Worm (Caenorhabditis elegans) whole organism, L1 larva: Measurements from ENCODE around the gene fkb-6.

Experiments
- C34B4.2 ChIP-seq: sonication (generic microtip); optimal IDR thresholded peaks from 2 replicates; lab custom pipeline; 2017; ENCODE audit warnings: mild to moderate bottlenecking, missing genetic modification characterization, missing compliant biosample characterization
- F16B12.6 ChIP-seq: fragments of 150-350 bp; optimal IDR thresholded peaks from 2 replicates; lab custom pipeline; 2014; ENCODE audit warnings: missing biosample characterization, missing genetic modification characterization
- aly-2 ChIP-seq: fragments of 150-350 bp; optimal IDR thresholded peaks from 2 replicates; lab custom pipeline; 2014; ENCODE audit warnings: missing biosample characterization, missing genetic modification characterization
- blmp-1 ChIP-seq: fragments of 150-350 bp; optimal IDR thresholded peaks from 2 replicates; lab custom pipeline; 2014; ENCODE audit warnings: missing biosample characterization, missing genetic modification characterization
- ceh-82 ChIP-seq, 3 experiments: fragments of 150-350 bp in 1 of 3; sonication (generic microtip) in 2 of 3; optimal IDR thresholded peaks; 2 replicates each; lab custom pipeline; 2014 to 2017; ENCODE audit warnings: missing biosample characterization in 3 of 3, missing genetic modification characterization in 3 of 3
- dpl-1 ChIP-seq, 3 experiments: fragments of 150-350 bp in 2 of 3; sonication (generic microtip) in 1 of 3; optimal IDR thresholded peaks; 2 replicates each; lab custom pipeline; 2014 to 2017; ENCODE audit warnings: missing biosample characterization in 3 of 3, missing genetic modification characterization in 3 of 3, missing genetic modification reagents in 3 of 3
- dsc-1 ChIP-seq: sonication (generic microtip); optimal IDR thresholded peaks from 2 replicates; lab custom pipeline; 2016; ENCODE audit warnings: mild to moderate bottlenecking, missing genetic modification characterization, missing compliant biosample characterization
- efl-1 ChIP-seq, 4 experiments: fragments of 150-350 bp; optimal IDR thresholded peaks in 3 of 4; peaks in 1 of 4; 1 replicate in 1 of 4; 2 replicates in 3 of 4; lab custom pipeline; 2014; ENCODE audit warnings: missing biosample characterization in 2 of 4, missing genetic modification characterization in 2 of 4, missing genetic modification reagents in 2 of 4
- egl-13 ChIP-seq: sonication (generic microtip); optimal IDR thresholded peaks from 2 replicates; lab custom pipeline; 2016; ENCODE audit warnings: missing genotype, missing genetic modification reagents, missing genetic modification characterization, missing compliant biosample characterization
- elt-3 ChIP-seq, 6 experiments: fragments of 150-350 bp in 1 of 6; sonication (generic microtip); optimal IDR thresholded peaks; 2 replicates each; lab custom pipeline; 2017 to 2018; ENCODE audit warnings: missing biosample characterization in 6 of 6, missing genetic modification characterization in 6 of 6, inconsistent platforms in 1 of 6
- fkh-10 ChIP-seq: sonication (generic microtip); optimal IDR thresholded peaks from 2 replicates; lab custom pipeline; 2017; ENCODE audit warnings: missing biosample characterization, missing genetic modification reagents, missing genetic modification characterization
- fkh-8 ChIP-seq: sonication (generic microtip); optimal IDR thresholded peaks from 2 replicates; lab custom pipeline; 2016; ENCODE audit warnings: mild to moderate bottlenecking, missing genetic modification characterization, missing compliant biosample characterization
- fos-1 ChIP-seq: fragments of 150-350 bp; optimal IDR thresholded peaks from 2 replicates; lab custom pipeline; 2014; ENCODE audit warnings: missing biosample characterization, missing genetic modification characterization
- hlh-4 ChIP-seq: sonication (generic microtip); optimal IDR thresholded peaks from 2 replicates; lab custom pipeline; 2016; ENCODE audit warnings: mild to moderate bottlenecking, missing genetic modification characterization, missing compliant biosample characterization
- irx-1 ChIP-seq: sonication (generic microtip); optimal IDR thresholded peaks from 2 replicates; lab custom pipeline; 2016; ENCODE audit warnings: missing genetic modification characterization, missing compliant biosample characterization
- isw-1 ChIP-seq: fragments of 200-800 bp; sonication (Bioruptor generic); IDR thresholded peaks from 2 replicates; pipeline ENCODE4 v1.3.6; 2022; ENCODE audit warnings: missing genetic modification characterization, missing compliant biosample characterization
- jun-1 ChIP-seq: fragments of 150-350 bp; optimal IDR thresholded peaks from 2 replicates; lab custom pipeline; 2014; ENCODE audit warnings: missing biosample characterization, missing genetic modification reagents, missing genetic modification characterization
- lin-13 ChIP-seq: fragments of 150-350 bp; optimal IDR thresholded peaks from 2 replicates; lab custom pipeline; 2014; ENCODE audit warnings: missing biosample characterization, missing genetic modification reagents, missing genetic modification characterization
- lin-14 ChIP-seq: fragments of 200-800 bp; sonication (Bioruptor generic); optimal IDR thresholded peaks from 2 replicates; lab custom pipeline; 2018; ENCODE audit warnings: mild to moderate bottlenecking, missing genetic modification characterization, moderate library complexity, missing compliant biosample characterization
- lin-15B ChIP-seq: fragments of 150-350 bp; sonication (generic microtip); optimal IDR thresholded peaks from 3 replicates; lab custom pipeline; 2014; ENCODE audit warnings: missing biosample characterization, missing genetic modification characterization
- lin-35 ChIP-seq, 2 experiments: fragments of 150-350 bp; optimal IDR thresholded peaks; 2 replicates each; lab custom pipeline; 2014; ENCODE audit warnings: missing biosample characterization in 2 of 2, missing genetic modification characterization in 2 of 2, missing genetic modification reagents in 2 of 2
- lsy-2 ChIP-seq, 2 experiments: fragments of 150-350 bp; optimal IDR thresholded peaks; 2 replicates each; lab custom pipeline; 2014; ENCODE audit warnings: missing biosample characterization in 2 of 2, missing genetic modification characterization in 2 of 2
- mef-2 ChIP-seq: fragments of 150-350 bp; optimal IDR thresholded peaks from 2 replicates; lab custom pipeline; 2014; ENCODE audit warnings: missing biosample characterization, missing genetic modification characterization
- mep-1 ChIP-seq: fragments of 150-350 bp; optimal IDR thresholded peaks from 2 replicates; lab custom pipeline; 2014; ENCODE audit warnings: missing biosample characterization, missing genetic modification characterization
- nhr-20 ChIP-seq: sonication (generic microtip); optimal IDR thresholded peaks from 2 replicates; lab custom pipeline; 2016; ENCODE audit warnings: mild to moderate bottlenecking, missing genetic modification characterization, missing compliant biosample characterization
- nhr-28 ChIP-seq: fragments of 150-350 bp; optimal IDR thresholded peaks from 2 replicates; lab custom pipeline; 2014; ENCODE audit warnings: missing biosample characterization, missing genetic modification characterization
- nhr-47 ChIP-seq: sonication (generic microtip); optimal IDR thresholded peaks from 2 replicates; lab custom pipeline; 2016; ENCODE audit warnings: mild to moderate bottlenecking, missing genetic modification characterization, moderate library complexity, missing compliant biosample characterization
- nhr-71 ChIP-seq: sonication (generic microtip); optimal IDR thresholded peaks from 2 replicates; lab custom pipeline; 2016; ENCODE audit warnings: mild to moderate bottlenecking, missing genetic modification characterization, moderate library complexity, missing compliant biosample characterization
- nhr-76 ChIP-seq: sonication (generic microtip); optimal IDR thresholded peaks from 2 replicates; lab custom pipeline; 2017; ENCODE audit warnings: missing biosample characterization, missing genetic modification characterization
- nhr-84 ChIP-seq: sonication (generic microtip); optimal IDR thresholded peaks from 2 replicates; lab custom pipeline; 2017; ENCODE audit warnings: missing biosample characterization, missing genetic modification characterization
- nhr-90 ChIP-seq: sonication (generic microtip); optimal IDR thresholded peaks from 2 replicates; lab custom pipeline; 2016; ENCODE audit warnings: mild to moderate bottlenecking, missing genetic modification characterization, missing compliant biosample characterization; ENCODE audit not compliant: poor library complexity
- rnt-1 ChIP-seq: sonication (generic microtip); optimal IDR thresholded peaks from 2 replicates; lab custom pipeline; 2016; ENCODE audit warnings: mild to moderate bottlenecking, missing genetic modification characterization, moderate library complexity, missing compliant biosample characterization
- skn-1 ChIP-seq: fragments of 150-350 bp; optimal IDR thresholded peaks from 2 replicates; lab custom pipeline; 2014; ENCODE audit warnings: missing biosample characterization, missing genetic modification characterization
- snpc-4 ChIP-seq: fragments of 150-350 bp; optimal IDR thresholded peaks from 2 replicates; lab custom pipeline; 2014; ENCODE audit warnings: missing biosample characterization, missing genetic modification characterization
- snu-23 ChIP-seq: sonication (generic microtip); optimal IDR thresholded peaks from 2 replicates; lab custom pipeline; 2016; ENCODE audit warnings: missing genetic modification characterization, missing compliant biosample characterization
- swsn-7 ChIP-seq: sonication (generic microtip); optimal IDR thresholded peaks from 2 replicates; lab custom pipeline; 2016; ENCODE audit warnings: missing genetic modification characterization, missing compliant biosample characterization
- tbx-2 ChIP-seq: sonication (generic microtip); optimal IDR thresholded peaks from 2 replicates; lab custom pipeline; 2016; ENCODE audit warnings: missing genetic modification characterization, missing compliant biosample characterization
- unc-130 ChIP-seq: fragments of 150-350 bp; optimal IDR thresholded peaks from 2 replicates; lab custom pipeline; 2017; ENCODE audit warnings: missing biosample characterization, missing genetic modification characterization, inconsistent platforms
- unc-86 ChIP-seq: sonication (generic microtip); optimal IDR thresholded peaks from 2 replicates; lab custom pipeline; 2016; ENCODE audit warnings: missing genetic modification characterization, missing compliant biosample characterization
- xbp-1 ChIP-seq: sonication (generic microtip); optimal IDR thresholded peaks from 2 replicates; lab custom pipeline; 2016; ENCODE audit warnings: missing genetic modification characterization, missing compliant biosample characterization
- zag-1 ChIP-seq: fragments of 150-350 bp; optimal IDR thresholded peaks from 2 replicates; lab custom pipeline; 2014; ENCODE audit warnings: missing biosample characterization, missing genetic modification characterization
- ztf-4 ChIP-seq: fragments of 150-350 bp; optimal IDR thresholded peaks from 2 replicates; lab custom pipeline; 2014; ENCODE audit warnings: missing biosample characterization, missing genetic modification characterization

fkb-6 gene

ce11 chrV:20879069-20879667 lies 33.2 kb downstream of the fkb-6 start, which contains the start of gene unc-80:
TSS of gene unc-80 (plus strand) at chrV:20879601.
- TF ChIP-seq efl-1 (optimal IDR thresholded peaks at IDR 0.05; lab: Kevin White, UChicago): peak; percentile 41 to 42
- TF ChIP-seq efl-1 (GFP tag; optimal IDR thresholded peaks at IDR 0.05 in 1 of 2; lab: Kevin White, UChicago): no peak
- no peak for TF ChIP-seq nhr-20
- peak in 1 of 2 experiments; percentile 32 for TF ChIP-seq lin-35 (GFP tag; optimal IDR thresholded peaks at IDR 0.05; lab: Kevin White, UChicago)
- TF ChIP-seq aly-2 (tag; lab: Kevin White, UChicago): peak; percentile 37
- TF ChIP-seq swsn-7 (tag; lab: Kevin White, UChicago): peak; percentile 56
- TF ChIP-seq fkh-8 (tag; lab: Kevin White, UChicago): peak; percentile 25
- TF ChIP-seq dsc-1 (tag; lab: Kevin White, UChicago): peak; percentile 37
- peak; percentile 57 for TF ChIP-seq nhr-71 (tag; lab: Kevin White, UChicago)
- TF ChIP-seq blmp-1 (tag; lab: Kevin White, UChicago): no peak
- peak; percentile 23 to 53 (median 31) for TF ChIP-seq ceh-82 (tag; optimal IDR thresholded peaks at IDR 0.05; lab: Kevin White, UChicago)
- TF ChIP-seq xbp-1 (tag; lab: Kevin White, UChicago): peak; percentile 17
- no peak for TF ChIP-seq lin-13 (GFP tag; lab: Kevin White, UChicago)
- TF ChIP-seq jun-1 (tag; lab: Kevin White, UChicago): no peak
- peak; percentile 54 for TF ChIP-seq nhr-47
- peak; percentile 11 for TF ChIP-seq irx-1 (tag; lab: Kevin White, UChicago)
- peak; percentile 3 for TF ChIP-seq ztf-4 (tag; lab: Kevin White, UChicago)
- TF ChIP-seq snu-23: peak; percentile 56
- TF ChIP-seq tbx-2 (tag; lab: Kevin White, UChicago): peak; percentile 56
- TF ChIP-seq C34B4.2 (tag; lab: Kevin White, UChicago): no peak
- peak; percentile 91 for TF ChIP-seq lin-14 (GFP tag; lab: Kevin White, UChicago)
- peak; percentile 2 for TF ChIP-seq skn-1
- TF ChIP-seq mef-2: no peak
- peak; percentile 11 for TF ChIP-seq lin-15B (tag; lab: Kevin White, UChicago)
- TF ChIP-seq fkh-10 (GFP tag; lab: Kevin White, UChicago): peak; percentile 41
- peak; percentile 55 for TF ChIP-seq unc-86 (tag; lab: Kevin White, UChicago)
- TF ChIP-seq rnt-1: peak; percentile 30
- TF ChIP-seq dpl-1 (GFP tag; optimal IDR thresholded peaks at IDR 0.05; lab: Kevin White, UChicago): peak in 1 of 3 experiments; percentile 23
- TF ChIP-seq lsy-2 (tag; optimal IDR thresholded peaks at IDR 0.05; lab: Kevin White, UChicago): peak in 1 of 2 experiments; percentile 69
- TF ChIP-seq unc-130 (tag; lab: Kevin White, UChicago): peak; percentile 19
- TF ChIP-seq nhr-28 (tag; lab: Kevin White, UChicago): no peak
- peak; percentile 30 for TF ChIP-seq mep-1 (tag; lab: Kevin White, UChicago)
- TF ChIP-seq nhr-84 (tag; lab: Kevin White, UChicago): no peak
- no peak for TF ChIP-seq egl-13 (tag; lab: Kevin White, UChicago)
- TF ChIP-seq zag-1: peak; percentile 47
- peak; percentile 20; the same call in 1 of the 2 replicates for TF ChIP-seq isw-1 (GFP tag; lab: Robert Waterston, UW)
- peak; percentile 14 for TF ChIP-seq snpc-4
- TF ChIP-seq nhr-76 (tag; lab: Kevin White, UChicago): no peak

ce11 chrV:20891871-20892270 lies 45.9 kb downstream of the fkb-6 start:
- TF ChIP-seq hlh-4 (tag; lab: Kevin White, UChicago): no peak
- no peak for TF ChIP-seq elt-3 (tag; optimal IDR thresholded peaks at IDR 0.05; lab: Kevin White, UChicago)
- TF ChIP-seq nhr-90 (tag; lab: Kevin White, UChicago): no peak
- TF ChIP-seq C34B4.2 (tag; lab: Kevin White, UChicago): no peak
- TF ChIP-seq F16B12.6 (tag; lab: Kevin White, UChicago): no peak
- TF ChIP-seq fos-1 (tag; lab: Kevin White, UChicago): no peak
- TF ChIP-seq nhr-84 (tag; lab: Kevin White, UChicago): no peak
